Fruit fly (Drosophila melanogaster): ENCODE data around the gene CG11664.

Gene CG11664

DNA sequence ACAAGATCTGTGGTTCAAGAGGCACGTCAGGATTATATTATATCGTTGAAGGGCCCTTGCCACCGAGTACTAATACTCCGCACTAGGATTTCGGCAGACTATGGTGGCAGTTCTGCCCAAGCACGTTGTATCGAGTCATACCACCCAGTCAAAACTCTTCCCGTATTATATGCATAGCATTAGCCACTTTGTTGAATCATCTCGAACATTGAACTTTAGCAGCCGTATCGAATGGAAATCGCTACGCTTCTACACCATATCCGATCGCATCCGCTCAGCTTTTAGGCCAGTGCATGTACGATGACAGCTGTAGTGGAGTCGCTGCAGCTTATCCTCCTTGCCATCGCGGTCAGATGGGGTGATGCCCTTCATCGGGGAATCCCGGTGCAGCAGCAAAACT is at the start of gene CG11664:
TSS of gene CG11664 (plus strand) at position 301 of the 400 bp plus-strand sequence.
- TF ChIP-seq CG17801 (GFP tag; optimal IDR thresholded peaks at IDR 0.05; ENCODE audit: partially characterized antibody): no peak

DNA sequence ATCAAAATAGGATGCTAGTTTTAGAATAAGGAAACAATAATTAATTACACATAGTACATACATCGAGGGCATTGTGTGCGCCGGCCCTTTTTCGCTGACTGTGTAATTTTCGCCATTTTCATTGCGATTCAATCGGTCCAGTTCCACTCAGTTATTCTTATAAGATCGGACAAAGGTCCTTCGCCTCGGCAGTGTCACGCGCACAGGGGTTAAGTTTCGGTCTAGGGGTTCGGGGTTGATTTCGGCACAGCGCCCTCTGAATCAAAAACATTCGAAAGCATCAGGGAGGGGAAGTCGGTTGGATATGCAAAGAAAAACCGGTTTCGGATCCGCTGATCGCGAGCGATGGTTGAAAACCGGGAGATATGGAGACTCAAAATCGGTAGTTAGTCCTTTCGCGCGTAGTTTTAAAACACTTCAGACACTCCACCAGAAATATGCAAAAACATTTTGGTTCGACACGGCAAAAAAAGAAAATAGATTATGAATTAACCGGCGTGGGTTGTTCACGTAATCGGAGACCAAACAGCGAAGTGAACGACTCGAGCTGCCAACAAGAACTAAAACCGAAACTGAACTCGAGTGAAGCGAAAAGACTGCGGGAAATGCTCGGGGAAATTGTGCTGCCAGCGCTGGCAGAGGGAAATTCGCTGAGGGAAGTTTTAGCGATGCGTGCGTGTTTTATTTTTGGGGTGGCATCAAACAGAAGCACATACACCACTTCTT is 39.4 kb upstream of the CG11664 start:
- no peak for TF ChIP-seq CG17801 (GFP tag; optimal IDR thresholded peaks at IDR 0.05; ENCODE audit: partially characterized antibody)

- TF ChIP-seq CG17801 (GFP tag; optimal IDR thresholded peaks at IDR 0.05; ENCODE audit: partially characterized antibody): no peak
Observed at dm6 chrX:838012-838411, 37.5 kb upstream of the CG11664 start.

DNA sequence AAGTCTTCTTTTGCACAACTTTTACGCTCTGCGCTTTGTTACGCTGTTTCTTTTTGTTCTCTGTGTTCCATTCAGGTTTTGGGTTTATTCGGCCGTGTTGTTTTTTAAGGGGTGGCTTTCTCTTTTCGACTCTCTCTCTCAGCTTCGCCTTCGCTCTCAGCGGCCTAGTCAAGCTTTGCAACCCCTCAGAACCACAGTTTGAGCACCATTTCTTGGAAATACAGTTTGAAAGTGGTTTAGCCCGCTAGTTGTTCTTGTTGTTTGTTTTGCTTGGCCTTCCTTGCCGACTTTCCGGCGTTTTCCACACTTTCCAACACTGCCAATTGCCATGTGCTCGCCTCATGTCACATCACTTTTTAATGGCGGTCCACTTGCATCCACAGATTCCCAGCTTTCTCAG is 34.5 kb upstream of the CG11664 start:
- TF ChIP-seq CG17801 (GFP tag; optimal IDR thresholded peaks at IDR 0.05; ENCODE audit: partially characterized antibody): no peak

DNA sequence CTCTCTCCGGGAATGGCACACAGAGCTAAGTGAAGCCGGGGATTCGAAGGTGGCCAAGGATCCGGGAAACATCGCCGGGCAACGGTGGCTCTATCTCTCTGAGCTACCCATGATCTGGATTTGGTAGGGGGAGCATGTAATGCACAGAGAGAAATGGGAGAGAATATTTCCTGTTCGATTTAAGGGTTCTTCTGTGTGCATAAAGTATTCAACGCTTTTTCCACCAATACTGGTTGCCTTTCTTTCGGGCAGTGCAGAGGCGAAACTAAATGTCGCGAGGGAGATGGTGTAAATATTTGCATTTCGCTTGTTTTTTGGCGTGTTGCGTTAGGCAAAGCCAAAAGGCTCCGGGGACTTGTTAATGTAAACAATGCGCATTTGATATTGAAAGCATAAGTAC is 33.6 kb upstream of the CG11664 start:
- TF ChIP-seq CG17801 (GFP tag; optimal IDR thresholded peaks at IDR 0.05; ENCODE audit: partially characterized antibody): no peak

- TF ChIP-seq CG17801 (GFP tag; optimal IDR thresholded peaks at IDR 0.05; ENCODE audit: partially characterized antibody): no peak
Observed at dm6 chrX:843489-843888, 32.0 kb upstream of the CG11664 start.

dm6 chrX:844523-844922 is 31.0 kb upstream of the CG11664 start, which contains the start of gene CG14635:
TSS of gene CG14635 (plus strand) at chrX:844823.
- TF ChIP-seq CG17801 (GFP tag; optimal IDR thresholded peaks at IDR 0.05; ENCODE audit: partially characterized antibody): no peak

DNA sequence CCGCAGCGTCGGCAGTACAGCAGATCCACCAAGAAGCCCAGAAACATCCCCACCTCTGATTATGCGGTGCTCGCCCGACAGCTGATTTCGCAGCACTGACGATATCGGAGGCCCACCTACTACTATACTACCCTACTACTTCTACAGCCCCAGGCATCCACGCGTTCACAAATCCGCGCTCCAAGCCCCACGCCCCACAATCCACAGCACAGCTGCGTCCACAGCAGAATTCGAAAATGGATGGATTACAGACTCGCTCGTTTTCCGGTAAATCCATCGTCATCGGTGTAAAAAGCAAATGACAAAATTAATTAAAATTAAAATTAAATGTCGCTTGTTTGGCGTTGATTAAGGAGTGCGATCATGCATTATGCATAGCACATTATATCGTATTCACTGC is 28.5 kb upstream of the CG11664 start, which contains the start of gene CG3713:
TSS of gene CG3713 (minus strand) at position 101 of the 400 bp plus-strand sequence.
- no peak for TF ChIP-seq CG17801 (GFP tag; optimal IDR thresholded peaks at IDR 0.05; ENCODE audit: partially characterized antibody)

dm6 chrX:862308-862707 is 13.2 kb upstream of the CG11664 start, which contains the start of gene CG14634:
TSS of gene CG14634 (plus strand) at chrX:862608.
- no peak for TF ChIP-seq CG17801 (GFP tag; optimal IDR thresholded peaks at IDR 0.05; ENCODE audit: partially characterized antibody)

DNA sequence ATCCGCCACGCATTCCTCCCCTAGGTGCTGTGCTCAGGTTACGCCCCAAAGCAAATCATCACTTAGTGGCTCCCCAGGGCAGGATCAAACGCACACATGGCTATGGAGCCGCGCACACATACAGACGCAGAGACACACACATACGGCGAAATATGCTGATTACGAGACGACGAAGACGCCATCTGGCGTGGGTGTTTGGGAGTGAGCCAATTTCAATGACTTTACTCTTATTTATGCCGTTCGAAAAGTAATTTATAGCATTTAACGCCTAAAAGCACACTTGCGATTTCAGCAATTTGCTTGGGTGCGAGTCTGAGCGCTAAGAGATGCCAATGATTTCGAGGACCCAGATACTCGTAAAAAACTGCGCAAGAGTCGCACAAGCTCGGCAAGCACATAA is 7.1 kb upstream of the CG11664 start:
- no peak for TF ChIP-seq CG17801 (GFP tag; optimal IDR thresholded peaks at IDR 0.05; ENCODE audit: partially characterized antibody)

DNA sequence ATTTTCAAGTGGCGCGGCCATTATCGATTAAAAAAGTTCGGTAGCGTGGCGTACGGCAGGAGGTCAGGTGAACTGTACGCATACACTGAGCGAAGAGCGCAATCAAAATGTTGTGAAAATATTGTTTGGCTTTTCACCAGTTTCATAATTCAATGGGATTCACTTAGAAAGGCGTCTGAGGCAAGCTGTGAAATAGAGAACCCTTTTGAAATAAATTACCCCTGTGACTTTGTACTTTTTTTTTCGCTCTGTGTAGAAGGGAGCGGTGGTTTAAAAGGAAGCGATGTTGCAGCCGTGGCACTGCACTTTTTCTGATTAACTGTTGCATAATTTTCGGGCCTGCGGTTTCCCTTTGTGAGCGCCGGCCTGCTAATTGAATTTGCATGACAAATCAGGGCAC is 1.8 kb upstream of the CG11664 start:
- no peak for TF ChIP-seq CG17801 (GFP tag; optimal IDR thresholded peaks at IDR 0.05; ENCODE audit: partially characterized antibody)

- no peak for TF ChIP-seq CG17801 (GFP tag; optimal IDR thresholded peaks at IDR 0.05; ENCODE audit: partially characterized antibody)
Observed at dm6 chrX:894182-894581, 18.6 kb downstream of the CG11664 start, which contains the start of gene CG11663. TSS of gene CG11663 (plus strand) at chrX:894482.

dm6 chrX:898367-898766 is 22.8 kb downstream of the CG11664 start:
- TF ChIP-seq CG17801 (GFP tag; optimal IDR thresholded peaks at IDR 0.05; ENCODE audit: partially characterized antibody): no peak

DNA sequence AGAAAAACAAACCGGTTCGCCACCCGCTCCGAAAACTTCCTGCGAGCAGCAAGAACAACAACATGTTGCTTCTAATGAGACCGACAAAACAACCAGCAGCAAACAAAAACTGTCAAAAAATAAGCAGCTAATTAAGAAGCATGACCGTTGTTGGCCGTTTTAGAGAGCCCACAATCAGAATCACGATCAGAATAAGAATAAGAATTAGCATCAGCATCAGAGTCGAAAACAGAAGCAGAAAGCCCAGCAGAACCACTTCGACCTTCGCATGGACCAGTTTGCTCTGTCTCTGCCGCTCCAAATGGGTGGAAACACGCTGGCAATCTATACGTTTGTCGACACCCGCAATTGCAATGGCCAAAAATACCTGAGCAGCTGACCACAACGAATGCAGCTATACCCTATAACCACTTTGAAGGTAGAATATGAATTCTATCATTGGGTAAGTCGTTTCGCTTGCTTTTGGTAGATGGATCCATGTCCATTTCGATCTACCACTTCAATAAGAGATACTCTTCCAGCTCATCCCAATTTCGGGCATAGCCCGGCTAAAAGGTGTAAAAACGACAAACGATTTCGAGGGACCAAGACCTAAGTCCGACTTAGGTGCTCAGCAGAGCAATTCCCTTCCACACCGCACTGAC is 24.0 kb downstream of the CG11664 start:
- no peak for TF ChIP-seq CG17801 (GFP tag; optimal IDR thresholded peaks at IDR 0.05; ENCODE audit: partially characterized antibody)

dm6 chrX:900725-901345 is 25.3 kb downstream of the CG11664 start:
- peak; percentile 96 for TF ChIP-seq CG17801 (GFP tag; optimal IDR thresholded peaks at IDR 0.05; ENCODE audit: partially characterized antibody)
